Worm (Caenorhabditis elegans): ENCODE results near the gene D1054.19.

D1054.19 gene

DNA sequence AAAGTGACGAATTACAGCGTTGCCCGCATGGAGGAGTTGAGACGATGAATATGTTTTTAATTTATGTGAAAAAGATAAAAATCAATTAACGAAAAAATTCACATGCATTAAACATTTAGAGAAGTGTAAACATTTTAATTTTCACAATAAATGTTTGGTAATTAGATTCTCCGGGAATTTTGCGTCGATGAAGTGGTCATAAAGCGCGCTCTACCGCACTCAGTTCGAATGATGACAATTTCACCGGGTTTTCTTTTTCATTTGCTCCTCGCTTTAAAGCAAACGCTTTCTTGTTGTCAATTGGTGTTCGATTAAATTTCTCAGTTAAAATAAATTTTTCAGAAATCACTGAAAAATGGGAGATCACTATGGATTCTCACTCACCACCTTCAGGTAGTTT lies 25.6 kb upstream of the D1054.19 start, which contains the start of the genes D1054.1 and pas-2:
Gene D1054.1 (minus strand): TSS at position 192 of the 400 bp plus-strand sequence.
Gene pas-2 (plus strand): TSS at position 343 of the 400 bp plus-strand sequence.
- TF ChIP-seq snpc-4 (tag; optimal IDR thresholded peaks at IDR 0.05) (peak; percentile 49), daf-12 (tag; optimal IDR thresholded peaks at IDR 0.05) (no peak), ceh-82 (tag; optimal IDR thresholded peaks at IDR 0.05) (no peak), skn-1 (tag; optimal IDR thresholded peaks at IDR 0.05) (peak; percentile 83), elt-2 (tag; optimal IDR thresholded peaks at IDR 0.05) (peak; percentile 19), ceh-16 (tag; optimal IDR thresholded peaks at IDR 0.05) (no peak), egl-5 (tag; optimal IDR thresholded peaks at IDR 0.05) (peak; percentile 71), nhr-12 (tag; optimal IDR thresholded peaks at IDR 0.05) (no peak), egl-27 (tag; optimal IDR thresholded peaks at IDR 0.05) (no peak), pqm-1 (tag; optimal IDR thresholded peaks at IDR 0.05) (peak; percentile 1), lin-15B (tag; optimal IDR thresholded peaks at IDR 0.05) (peak; percentile 20), pha-4 (tag; optimal IDR thresholded peaks at IDR 0.05) (peak; percentile 47), lin-39 (tag; optimal IDR thresholded peaks at IDR 0.05) (peak; percentile 37), eor-1 (tag; optimal IDR thresholded peaks at IDR 0.05) (no peak)

DNA sequence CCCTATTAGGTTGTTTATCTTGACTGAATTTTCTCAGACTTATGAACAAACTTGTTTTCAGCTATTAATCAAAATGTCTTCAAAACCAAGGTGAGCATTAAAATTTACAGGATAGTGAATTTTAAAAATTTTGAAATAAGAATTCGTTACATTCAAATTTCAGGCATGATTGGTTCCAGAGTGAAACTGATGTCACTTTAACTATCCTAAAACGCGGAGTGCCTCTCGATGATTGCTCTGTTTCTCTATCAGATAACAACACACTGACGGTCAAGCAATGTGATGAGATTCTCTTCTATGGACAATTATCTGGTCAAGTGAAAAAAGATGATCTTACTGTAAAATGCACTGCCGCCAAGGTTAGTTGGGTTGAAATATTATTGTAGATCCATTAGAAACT lies 24.2 kb upstream of the D1054.19 start, which contains the start of gene D1054.3:
Gene D1054.3 (plus strand): TSS at position 62 of the 400 bp plus-strand sequence.
- TF ChIP-seq daf-12 (tag; optimal IDR thresholded peaks at IDR 0.05) (no peak), nhr-77 (tag; optimal IDR thresholded peaks at IDR 0.05) (no peak), nfya-1 (tag; optimal IDR thresholded peaks at IDR 0.05; ENCODE audit: insufficient read depth) (no peak), aly-2 (tag; optimal IDR thresholded peaks at IDR 0.05) (no peak), egl-5 (tag; optimal IDR thresholded peaks at IDR 0.05) (no peak), nhr-12 (tag; optimal IDR thresholded peaks at IDR 0.05) (no peak), ZK546.5 (tag; optimal IDR thresholded peaks at IDR 0.05) (no peak), fkh-10 (GFP tag; optimal IDR thresholded peaks at IDR 0.05) (no peak), elt-1 (tag; optimal IDR thresholded peaks at IDR 0.05) (no peak), ztf-11 (tag; optimal IDR thresholded peaks at IDR 0.05) (no peak), nhr-237 (tag; optimal IDR thresholded peaks at IDR 0.05) (no peak), pqm-1 (tag; optimal IDR thresholded peaks at IDR 0.05) (no peak), ztf-4 (tag; optimal IDR thresholded peaks at IDR 0.05) (no peak), ceh-82 (tag; optimal IDR thresholded peaks at IDR 0.05) (no peak), nhr-43 (tag; optimal IDR thresholded peaks at IDR 0.05; ENCODE audit: poor library complexity, severe bottlenecking) (no peak), pha-4 (tag; optimal IDR thresholded peaks at IDR 0.05) (no peak), sea-2 (GFP tag; optimal IDR thresholded peaks at IDR 0.05) (no peak), elt-3 (tag; optimal IDR thresholded peaks at IDR 0.05) (no peak), tbx-2 (tag; optimal IDR thresholded peaks at IDR 0.05) (no peak), R02D3.7 (tag; optimal IDR thresholded peaks at IDR 0.05) (no peak)

DNA sequence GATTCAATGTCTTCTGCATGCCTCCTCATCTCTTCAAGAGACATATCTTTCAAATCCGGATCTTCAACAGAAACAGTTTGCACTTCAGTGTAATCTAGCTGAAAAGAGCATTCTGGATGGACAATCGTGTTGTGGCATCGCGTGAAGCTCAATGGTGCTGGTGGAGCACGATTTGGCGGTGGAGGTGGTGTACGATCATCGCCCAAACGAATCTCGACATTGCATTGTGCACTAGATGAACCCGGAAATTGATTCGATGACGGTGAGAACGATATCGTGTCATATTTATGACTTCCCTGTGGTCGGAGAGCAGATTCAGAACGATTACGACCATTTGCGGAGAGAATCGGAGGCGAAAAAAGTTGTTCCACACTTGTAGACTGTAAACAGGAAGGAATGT lies 22.4 kb upstream of the D1054.19 start:
- TF ChIP-seq nhr-67 (tag; optimal IDR thresholded peaks at IDR 0.05) (no peak), unc-39 (tag; optimal IDR thresholded peaks at IDR 0.05) (no peak), aly-2 (tag; optimal IDR thresholded peaks at IDR 0.05) (no peak), elt-2 (tag; optimal IDR thresholded peaks at IDR 0.05) (no peak), snpc-4 (tag; optimal IDR thresholded peaks at IDR 0.05) (no peak), zag-1 (tag; optimal IDR thresholded peaks at IDR 0.05) (no peak), skn-1 (tag; optimal IDR thresholded peaks at IDR 0.05) (no peak), lin-15B (tag; optimal IDR thresholded peaks at IDR 0.05) (no peak), nfya-1 (tag; optimal IDR thresholded peaks at IDR 0.05; ENCODE audit: insufficient read depth) (no peak), pha-4 (tag; optimal IDR thresholded peaks at IDR 0.05) (no peak), eor-1 (tag; optimal IDR thresholded peaks at IDR 0.05) (no peak), ceh-28 (tag; optimal IDR thresholded peaks at IDR 0.05) (no peak), fkh-10 (GFP tag; optimal IDR thresholded peaks at IDR 0.05) (no peak), R02D3.7 (tag; optimal IDR thresholded peaks at IDR 0.05) (no peak), nhr-43 (tag; optimal IDR thresholded peaks at IDR 0.05; ENCODE audit: poor library complexity, severe bottlenecking) (no peak), nhr-25 (tag; optimal IDR thresholded peaks at IDR 0.05) (no peak), lin-39 (tag; optimal IDR thresholded peaks at IDR 0.05) (no peak), hmg-11 (tag; optimal IDR thresholded peaks at IDR 0.05) (no peak)

DNA sequence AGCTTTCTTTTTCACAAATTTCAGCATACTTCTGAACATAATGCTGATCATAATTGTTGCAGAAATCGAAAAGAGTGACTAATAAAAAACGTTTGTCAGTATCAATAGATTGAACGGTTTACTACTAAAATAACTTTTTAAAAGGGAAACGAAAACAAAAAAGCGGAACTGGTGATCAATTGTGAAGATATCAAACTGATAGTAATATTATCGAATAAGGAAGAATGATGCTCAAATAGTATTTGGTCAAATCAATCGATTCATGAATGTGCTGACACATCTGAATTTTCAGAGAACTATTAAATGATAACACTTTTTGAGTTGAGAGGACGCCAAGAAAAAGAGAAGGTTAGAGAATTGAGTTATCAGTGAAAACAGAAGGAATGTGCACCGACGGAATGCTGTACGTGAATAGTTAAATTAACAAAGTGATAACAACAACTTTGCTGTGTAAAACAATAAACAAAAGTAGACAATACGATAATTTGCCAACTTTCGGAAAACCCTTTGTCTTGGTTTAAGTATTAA lies 19.0 kb upstream of the D1054.19 start, which contains the start of gene D1054.5:
Gene D1054.5 (minus strand): TSS at position 51 of the 528 bp plus-strand sequence.
- TF ChIP-seq mml-1 (tag; optimal IDR thresholded peaks at IDR 0.05) (no peak), nhr-43 (tag; optimal IDR thresholded peaks at IDR 0.05; ENCODE audit: poor library complexity, severe bottlenecking) (no peak), R02D3.7 (tag; optimal IDR thresholded peaks at IDR 0.05) (no peak), egl-5 (tag; optimal IDR thresholded peaks at IDR 0.05) (no peak), ceh-9 (tag; optimal IDR thresholded peaks at IDR 0.05) (no peak), fkh-2 (tag; optimal IDR thresholded peaks at IDR 0.05) (no peak), elt-3 (tag; optimal IDR thresholded peaks at IDR 0.05) (no peak), aly-2 (tag; optimal IDR thresholded peaks at IDR 0.05) (no peak), ceh-16 (tag; optimal IDR thresholded peaks at IDR 0.05) (no peak), nhr-23 (tag; optimal IDR thresholded peaks at IDR 0.05) (no peak), ceh-82 (tag; optimal IDR thresholded peaks at IDR 0.05) (no peak), ztf-11 (tag; optimal IDR thresholded peaks at IDR 0.05) (no peak), hmg-11 (tag; optimal IDR thresholded peaks at IDR 0.05) (no peak), pha-4 (tag; optimal IDR thresholded peaks at IDR 0.05) (peak; percentile 46), ceh-28 (tag; optimal IDR thresholded peaks at IDR 0.05) (peak; percentile 64), pqm-1 (tag; optimal IDR thresholded peaks at IDR 0.05) (peak; percentile 91), nhr-11 (tag; optimal IDR thresholded peaks at IDR 0.05) (no peak), jun-1 (tag; optimal IDR thresholded peaks at IDR 0.05) (peak; percentile 80), elt-2 (tag; optimal IDR thresholded peaks at IDR 0.05) (peak; percentile 94), nhr-28 (tag; optimal IDR thresholded peaks at IDR 0.05) (no peak), snpc-4 (tag; optimal IDR thresholded peaks at IDR 0.05) (no peak), egl-27 (tag; optimal IDR thresholded peaks at IDR 0.05) (no peak), ama-1 (optimal IDR thresholded peaks at IDR 0.05) (no peak), unc-39 (tag; optimal IDR thresholded peaks at IDR 0.05) (no peak), ZK546.5 (tag; optimal IDR thresholded peaks at IDR 0.05) (no peak), nhr-12 (tag; optimal IDR thresholded peaks at IDR 0.05) (no peak), fos-1 (tag; optimal IDR thresholded peaks at IDR 0.05) (no peak), nhr-25 (tag; optimal IDR thresholded peaks at IDR 0.05) (no peak), nhr-67 (tag; optimal IDR thresholded peaks at IDR 0.05) (no peak)

Data from whole organism, L3 larva.